Worm (Caenorhabditis elegans) whole organism, young adult: ENCODE measurements around the gene msp-33.

Experiments used
- C06A6.2 ChIP-seq: fragments of 200-800 bp; sonication (Bioruptor generic); conservative IDR thresholded peaks from 2 replicates; pipeline ENCODE4 v1.3.6; 2022; ENCODE audit warnings: missing genetic modification characterization, missing compliant biosample characterization
- D2030.7 ChIP-seq: fragments of 200-800 bp; sonication (Bioruptor generic); IDR thresholded peaks from 2 replicates; pipeline ENCODE4 v1.3.6; 2022; ENCODE audit warnings: missing genetic modification reagents, missing genetic modification characterization, missing compliant biosample characterization
- F33H1.4 ChIP-seq: fragments of 200-800 bp; sonication (Bioruptor generic); IDR thresholded peaks from 2 replicates; pipeline ENCODE4 v1.3.6; 2022; ENCODE audit warnings: missing genetic modification reagents, missing genetic modification characterization, missing compliant biosample characterization
- F37B4.10 ChIP-seq: fragments of 200-800 bp; sonication (Bioruptor generic); IDR thresholded peaks from 2 replicates; pipeline ENCODE4 v1.3.6; 2022; ENCODE audit warnings: missing genetic modification characterization, missing compliant biosample characterization
- F39B2.1 ChIP-seq: fragments of 200-800 bp; sonication (Bioruptor generic); IDR thresholded peaks from 2 replicates; pipeline ENCODE4 v1.3.6; 2022; ENCODE audit warnings: missing genetic modification reagents, missing genetic modification characterization, missing compliant biosample characterization
- F49E8.2 ChIP-seq: sonication (generic microtip); optimal IDR thresholded peaks from 3 replicates; lab custom pipeline; 2017; ENCODE audit warnings: missing genetic modification characterization, mild to moderate bottlenecking, missing compliant biosample characterization, antibody characterized with exemption, moderate library complexity; ENCODE audit not compliant: insufficient read depth
- F52B5.7 ChIP-seq: sonication (generic microtip); optimal IDR thresholded peaks from 2 replicates; lab custom pipeline; 2016; ENCODE audit warnings: mild to moderate bottlenecking, missing genetic modification characterization, missing compliant biosample characterization
- K11D2.4 ChIP-seq: fragments of 200-800 bp; sonication (Bioruptor generic); IDR thresholded peaks from 2 replicates; pipeline ENCODE4 v1.3.6; 2022; ENCODE audit warnings: missing genetic modification reagents, missing genetic modification characterization, missing compliant biosample characterization
- Y53G8AR.9 ChIP-seq: fragments of 200-800 bp; sonication (Bioruptor generic); conservative IDR thresholded peaks from 2 replicates; pipeline ENCODE4 v1.3.6; 2022; ENCODE audit warnings: missing genetic modification reagents, missing genetic modification characterization, missing compliant biosample characterization
- Y67H2A.10 ChIP-seq: fragments of 200-800 bp; sonication (Bioruptor generic); conservative IDR thresholded peaks from 2 replicates; pipeline ENCODE4 v1.3.6; 2022; ENCODE audit warnings: missing genetic modification reagents, missing genetic modification characterization, missing compliant biosample characterization
- ama-1 ChIP-seq, 3 experiments: fragments of 150-350 bp in 1 of 3; sonication (generic microtip) in 2 of 3; optimal IDR thresholded peaks; 2 replicates each; lab custom pipeline; 2014 to 2018; ENCODE audit warnings: missing biosample characterization in 2 of 3, missing genetic modification characterization in 2 of 3, missing genetic modification reagents in 2 of 3
- attf-5 ChIP-seq: fragments of 200-800 bp; sonication (Bioruptor generic); optimal IDR thresholded peaks from 2 replicates; lab custom pipeline; 2018; ENCODE audit warnings: mild to moderate bottlenecking, missing genetic modification characterization, missing compliant biosample characterization
- bed-1 ChIP-seq: fragments of 200-800 bp; sonication (Bioruptor generic); IDR thresholded peaks from 2 replicates; pipeline ENCODE4 v1.3.6; 2022; ENCODE audit warnings: missing genetic modification reagents, missing genetic modification characterization, missing compliant biosample characterization
- bed-2 ChIP-seq: fragments of 200-800 bp; sonication (Bioruptor generic); IDR thresholded peaks from 2 replicates; pipeline ENCODE4 v1.3.6; 2022; ENCODE audit warnings: missing genetic modification reagents, missing genetic modification characterization, missing compliant biosample characterization
- ccch-3 ChIP-seq: fragments of 200-800 bp; sonication (Bioruptor generic); optimal IDR thresholded peaks from 2 replicates; lab custom pipeline; 2018; ENCODE audit warnings: mild to moderate bottlenecking, missing genetic modification characterization, missing compliant biosample characterization
- cebp-1 ChIP-seq, 2 experiments: fragments of 200-800 bp in 1 of 2; sonication (Bioruptor generic) in 1 of 2; sonication (generic microtip) in 1 of 2; IDR thresholded peaks in 1 of 2; optimal IDR thresholded peaks in 1 of 2; 2 replicates each; pipeline versions ENCODE4 v1.3.6 to Lab custom; 2017 to 2022; ENCODE audit warnings: missing compliant biosample characterization in 2 of 2, missing genetic modification characterization in 2 of 2, mild to moderate bottlenecking in 1 of 2, missing genetic modification reagents in 1 of 2, moderate library complexity in 1 of 2
- ceh-27 ChIP-seq: fragments of 200-800 bp; sonication (Bioruptor generic); optimal IDR thresholded peaks from 2 replicates; lab custom pipeline; 2018; ENCODE audit warnings: mild to moderate bottlenecking, missing genetic modification characterization, moderate library complexity, missing compliant biosample characterization
- ceh-58 ChIP-seq: fragments of 200-800 bp; sonication (Bioruptor generic); IDR thresholded peaks from 2 replicates; pipeline ENCODE4 v1.3.6; 2022; ENCODE audit warnings: missing genetic modification characterization, missing compliant biosample characterization
- ceh-91 ChIP-seq: fragments of 200-800 bp; sonication (Bioruptor generic); IDR thresholded peaks from 2 replicates; pipeline ENCODE4 v1.3.6; 2022; ENCODE audit warnings: missing genetic modification reagents, missing genetic modification characterization, missing compliant biosample characterization
- chd-7 ChIP-seq: sonication (generic microtip); optimal IDR thresholded peaks from 2 replicates; lab custom pipeline; 2016; ENCODE audit warnings: mild to moderate bottlenecking, missing genetic modification characterization, moderate library complexity, missing compliant biosample characterization
- efl-1 ChIP-seq: fragments of 150-350 bp; optimal IDR thresholded peaks from 2 replicates; lab custom pipeline; 2014; ENCODE audit warnings: missing biosample characterization, missing genetic modification reagents, missing genetic modification characterization
- ekl-4 ChIP-seq: fragments of 200-800 bp; sonication (Bioruptor generic); IDR thresholded peaks from 2 replicates; pipeline ENCODE4 v1.3.6; 2022; ENCODE audit warnings: missing genetic modification reagents, missing genetic modification characterization, missing compliant biosample characterization
- fkh-3 ChIP-seq: sonication (generic microtip); optimal IDR thresholded peaks from 2 replicates; lab custom pipeline; 2016; ENCODE audit warnings: mild to moderate bottlenecking, missing genetic modification characterization, missing compliant biosample characterization
- him-1 ChIP-seq: sonication (generic microtip); optimal IDR thresholded peaks from 2 replicates; lab custom pipeline; 2016; ENCODE audit warnings: missing genotype, missing genetic modification reagents, missing genetic modification characterization, missing compliant biosample characterization
- lin-26 ChIP-seq: fragments of 200-800 bp; sonication (Bioruptor generic); IDR thresholded peaks from 2 replicates; pipeline ENCODE4 v1.3.6; 2022; ENCODE audit warnings: missing genetic modification reagents, missing genetic modification characterization, missing compliant biosample characterization
- lin-35 ChIP-seq, 3 experiments: fragments of 150-350 bp in 2 of 3; sonication (generic microtip) in 1 of 3; optimal IDR thresholded peaks; 2 replicates each; lab custom pipeline; 2014 to 2018; ENCODE audit warnings: missing biosample characterization in 3 of 3, missing genetic modification characterization in 3 of 3, missing genetic modification reagents in 3 of 3
- lin-54 ChIP-seq: fragments of 200-800 bp; sonication (Bioruptor generic); optimal IDR thresholded peaks from 2 replicates; lab custom pipeline; 2018; ENCODE audit warnings: mild to moderate bottlenecking, missing genetic modification characterization, missing compliant biosample characterization
- lir-1 ChIP-seq: fragments of 200-800 bp; sonication (Bioruptor generic); conservative IDR thresholded peaks from 2 replicates; pipeline ENCODE4 v1.3.6; 2022; ENCODE audit warnings: missing genetic modification reagents, missing genetic modification characterization, missing compliant biosample characterization
- madf-10 ChIP-seq: sonication (generic microtip); optimal IDR thresholded peaks from 2 replicates; lab custom pipeline; 2016; ENCODE audit warnings: mild to moderate bottlenecking, missing genetic modification characterization, missing compliant biosample characterization
- madf-6 ChIP-seq: fragments of 200-800 bp; sonication (Bioruptor generic); IDR thresholded peaks from 2 replicates; pipeline ENCODE4 v1.3.6; 2022; ENCODE audit warnings: missing genetic modification reagents, missing genetic modification characterization, missing compliant biosample characterization
- mel-28 ChIP-seq: sonication (generic microtip); optimal IDR thresholded peaks from 2 replicates; lab custom pipeline; 2016; ENCODE audit warnings: borderline replicate concordance, mild to moderate bottlenecking, missing genetic modification characterization, missing compliant biosample characterization
- nfya-1 ChIP-seq: sonication (generic microtip); optimal IDR thresholded peaks from 2 replicates; lab custom pipeline; 2017; ENCODE audit warnings: antibody characterized with exemption, missing compliant biosample characterization, missing genetic modification characterization, borderline replicate concordance; ENCODE audit not compliant: insufficient read depth
- nfya-2 ChIP-seq: fragments of 200-800 bp; sonication (Bioruptor generic); IDR thresholded peaks from 2 replicates; pipeline ENCODE4 v1.3.6; 2022; ENCODE audit warnings: missing genetic modification reagents, missing genetic modification characterization, missing compliant biosample characterization
- nhr-120 ChIP-seq: fragments of 200-800 bp; sonication (Bioruptor generic); IDR thresholded peaks from 2 replicates; pipeline ENCODE4 v1.3.6; 2022; ENCODE audit warnings: missing genetic modification characterization, missing compliant biosample characterization
- nhr-27 ChIP-seq: fragments of 200-800 bp; sonication (Bioruptor generic); optimal IDR thresholded peaks from 2 replicates; lab custom pipeline; 2018; ENCODE audit warnings: mild to moderate bottlenecking, missing genetic modification characterization, moderate library complexity, missing compliant biosample characterization
- nhr-90 ChIP-seq: sonication (generic microtip); optimal IDR thresholded peaks from 2 replicates; lab custom pipeline; 2016; ENCODE audit warnings: missing genotype, mild to moderate bottlenecking, missing genetic modification characterization, missing compliant biosample characterization
- pha-4 ChIP-seq: fragments of 150-350 bp; sonication (generic microtip); optimal IDR thresholded peaks from 2 replicates; lab custom pipeline; 2014; ENCODE audit warnings: missing biosample characterization, missing genetic modification reagents, missing genetic modification characterization
- snpc-1.1 ChIP-seq: sonication (generic microtip); optimal IDR thresholded peaks from 2 replicates; lab custom pipeline; 2017; ENCODE audit warnings: missing genetic modification characterization, mild to moderate bottlenecking, missing compliant biosample characterization, antibody characterized with exemption, moderate library complexity, missing genotype, missing genetic modification reagents; ENCODE audit not compliant: insufficient read depth
- snpc-1.3 ChIP-seq: sonication (generic microtip); optimal IDR thresholded peaks from 2 replicates; lab custom pipeline; 2017; ENCODE audit warnings: missing genetic modification characterization, mild to moderate bottlenecking, missing compliant biosample characterization, antibody characterized with exemption, moderate library complexity, missing genotype, missing genetic modification reagents; ENCODE audit not compliant: insufficient read depth
- snpc-4 ChIP-seq, 5 experiments: fragments of 150-350 bp in 1 of 5; sonication (generic microtip) in 4 of 5; optimal IDR thresholded peaks; 2 replicates each; lab custom pipeline; 2014 to 2018; ENCODE audit warnings: missing genetic modification characterization in 5 of 5, missing biosample characterization in 3 of 5, antibody characterized with exemption in 2 of 5, mild to moderate bottlenecking in 2 of 5, missing compliant biosample characterization in 2 of 5, missing genotype in 2 of 5, moderate library complexity in 2 of 5, missing genetic modification reagents in 1 of 5
- sptf-2 ChIP-seq: fragments of 200-800 bp; sonication (Bioruptor generic); optimal IDR thresholded peaks from 2 replicates; lab custom pipeline; 2018; ENCODE audit warnings: mild to moderate bottlenecking, missing genetic modification characterization, missing compliant biosample characterization
- tbp1 ChIP-seq: fragments of 200-800 bp; sonication (Bioruptor generic); optimal IDR thresholded peaks from 2 replicates; lab custom pipeline; 2018; ENCODE audit warnings: mild to moderate bottlenecking, missing genetic modification characterization, missing compliant biosample characterization
- xnd-1 ChIP-seq: sonication (generic microtip); optimal IDR thresholded peaks from 2 replicates; lab custom pipeline; 2016; ENCODE audit warnings: missing genotype, missing genetic modification reagents, missing genetic modification characterization, missing compliant biosample characterization
- ztf-18 ChIP-seq: sonication (generic microtip); optimal IDR thresholded peaks from 2 replicates; lab custom pipeline; 2016; ENCODE audit warnings: missing genotype, mild to moderate bottlenecking, missing genetic modification characterization, missing compliant biosample characterization
- ztf-26 ChIP-seq: sonication (generic microtip); optimal IDR thresholded peaks from 2 replicates; lab custom pipeline; 2017; ENCODE audit warnings: missing genetic modification characterization, missing compliant biosample characterization

The msp-33 gene

DNA sequence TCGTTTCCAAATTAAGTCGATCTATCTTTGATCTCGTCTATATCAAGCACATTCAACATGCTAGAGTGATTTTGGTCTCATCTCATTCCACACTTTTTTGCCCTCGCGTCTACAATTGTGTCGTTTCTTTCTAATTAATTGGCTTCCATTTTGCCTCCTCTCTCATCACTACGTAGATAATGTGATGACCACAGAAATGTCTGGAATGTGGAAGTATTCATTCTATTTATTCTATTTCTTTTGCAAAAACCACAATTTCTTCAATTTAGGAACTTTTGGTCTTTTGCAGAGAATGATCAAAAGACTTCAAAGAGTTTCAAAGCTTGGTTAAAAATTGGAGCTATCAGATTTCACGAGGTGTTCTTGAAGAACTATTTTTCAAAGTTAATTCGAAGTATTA, 23.1 kb upstream of the msp-33 start:
- no peak for TF ChIP-seq bed-2 (GFP tag; lab: Robert Waterston, UW)
- TF ChIP-seq lin-26 (GFP tag; lab: Robert Waterston, UW) = no peak
- no peak for TF ChIP-seq nfya-1 (tag; lab: Kevin White, UChicago)
- no peak for TF ChIP-seq mel-28 (tag; lab: Kevin White, UChicago)
- TF ChIP-seq nhr-120 = no peak
- TF ChIP-seq nfya-2 (GFP tag; lab: Robert Waterston, UW) = no peak
- no peak for TF ChIP-seq cebp-1 (GFP tag; IDR thresholded peaks at IDR 0.05; lab: Robert Waterston, UW)
- TF ChIP-seq cebp-1 (tag; optimal IDR thresholded peaks at IDR 0.05; lab: Kevin White, UChicago) = no peak
- TF ChIP-seq efl-1 = no peak
- TF ChIP-seq F37B4.10 = no peak
- TF ChIP-seq F39B2.1 (GFP tag; lab: Robert Waterston, UW) = no peak
- TF ChIP-seq chd-7 (tag; lab: Kevin White, UChicago) = no peak
- TF ChIP-seq F52B5.7 (tag; lab: Kevin White, UChicago) = no peak
- no peak for TF ChIP-seq pha-4
- TF ChIP-seq ama-1 (optimal IDR thresholded peaks at IDR 0.05; lab: Kevin White, UChicago) = no peak
- no peak for TF ChIP-seq ama-1 (GFP tag; optimal IDR thresholded peaks at IDR 0.05; lab: Kevin White, UChicago)

DNA sequence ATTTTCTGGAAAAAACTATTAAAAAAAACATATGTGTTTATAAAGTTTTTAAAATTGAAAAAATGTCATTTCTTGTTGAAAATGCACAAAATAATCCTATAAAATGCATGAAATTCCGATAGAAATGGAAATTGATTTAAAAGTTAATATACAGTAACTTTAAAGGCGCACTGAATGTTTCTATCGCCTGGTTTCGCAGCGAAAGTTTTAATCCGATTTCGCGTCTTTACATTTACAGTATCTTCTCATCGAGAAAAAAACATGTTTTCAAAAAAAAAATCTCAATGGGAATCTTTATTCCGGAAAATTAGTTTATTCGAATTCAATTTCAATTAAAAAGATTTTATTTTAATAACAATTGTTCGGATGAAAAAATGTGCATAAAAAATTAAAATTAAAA, 21.7 kb upstream of the msp-33 start, which contains the start of gene R05F9.11:
Gene R05F9.11 (minus strand): TSS at position 5 of the 400 bp plus-strand sequence.
- no peak for TF ChIP-seq Y53G8AR.9 (GFP tag; lab: Robert Waterston, UW)
- peak; percentile 79 for TF ChIP-seq him-1 (tag; lab: Kevin White, UChicago)
- TF ChIP-seq ccch-3 = no peak
- TF ChIP-seq F39B2.1 (GFP tag; lab: Robert Waterston, UW) = no peak
- TF ChIP-seq xnd-1 = peak; percentile 90
- TF ChIP-seq D2030.7 (GFP tag; lab: Robert Waterston, UW) = peak; percentile 66
- no peak for TF ChIP-seq K11D2.4 (GFP tag; lab: Robert Waterston, UW)
- TF ChIP-seq lin-35 (GFP tag; optimal IDR thresholded peaks at IDR 0.05; lab: Kevin White, UChicago) = no peak
- TF ChIP-seq madf-6 (GFP tag; lab: Robert Waterston, UW) = peak; percentile 93
- no peak for TF ChIP-seq ekl-4 (GFP tag; lab: Robert Waterston, UW)
- TF ChIP-seq ceh-91 (GFP tag; lab: Robert Waterston, UW) = 0 out of 2 replicates have a peak, but pooled peaks have one; percentile 52
- no peak for TF ChIP-seq lin-26 (GFP tag; lab: Robert Waterston, UW)
- TF ChIP-seq ceh-58 (GFP tag; lab: Robert Waterston, UW) = no peak
- no peak for TF ChIP-seq nhr-27 (tag; lab: Kevin White, UChicago)
- TF ChIP-seq F49E8.2 (tag; lab: Kevin White, UChicago) = peak; percentile 43
- TF ChIP-seq pha-4 = no peak
- TF ChIP-seq madf-10 (tag; lab: Kevin White, UChicago) = no peak
- TF ChIP-seq bed-1 = no peak
- TF ChIP-seq lir-1 (GFP tag; lab: Robert Waterston, UW) = no peak
- no peak for TF ChIP-seq snpc-4 (GFP tag; optimal IDR thresholded peaks at IDR 0.05; lab: Kevin White, UChicago)
- no peak for TF ChIP-seq snpc-4 (tag; optimal IDR thresholded peaks at IDR 0.05; lab: Kevin White, UChicago)
- peak; percentile 95 for TF ChIP-seq F33H1.4 (GFP tag; lab: Robert Waterston, UW)
- no peak for TF ChIP-seq snpc-1.3
- TF ChIP-seq sptf-2 = no peak
- TF ChIP-seq attf-5 (GFP tag; lab: Kevin White, UChicago) = no peak
- TF ChIP-seq C06A6.2 (GFP tag; lab: Robert Waterston, UW) = no peak
- TF ChIP-seq ztf-26 = no peak
- TF ChIP-seq ztf-18 (tag; lab: Kevin White, UChicago) = no peak
- no peak for TF ChIP-seq nfya-1 (tag; lab: Kevin White, UChicago)
- TF ChIP-seq ceh-27 (GFP tag; lab: Kevin White, UChicago) = no peak
- no peak for TF ChIP-seq fkh-3 (tag; lab: Kevin White, UChicago)
- peak; percentile 45 for TF ChIP-seq lin-54 (GFP tag; lab: Kevin White, UChicago)
- TF ChIP-seq snpc-1.1 (tag; lab: Kevin White, UChicago) = no peak
- TF ChIP-seq mel-28 (tag; lab: Kevin White, UChicago) = no peak
- no peak for TF ChIP-seq Y67H2A.10 (GFP tag; lab: Robert Waterston, UW)
- TF ChIP-seq nhr-90 (tag; lab: Kevin White, UChicago) = no peak
- peak; percentile 42 for TF ChIP-seq tbp1 (GFP tag; lab: Kevin White, UChicago)
